Fruit fly (Drosophila melanogaster) whole organism: ENCODE measurements around the gene CG14606.

Experiments used
- Dll ChIP-seq: fragments of >200 bp; optimal IDR thresholded peaks from 2 replicates; lab custom pipeline; 2017
- EcR ChIP-seq, 2 experiments: fragments of >200 bp; optimal IDR thresholded peaks; 2 replicates each; lab custom pipeline; 2017; ENCODE audit warnings: missing biosample characterization in 2 of 2, missing genetic modification characterization in 2 of 2, missing genetic modification reagents in 2 of 2
- usp ChIP-seq: fragments of >200 bp; optimal IDR thresholded peaks from 2 replicates; lab custom pipeline; 2017; ENCODE audit warnings: missing biosample characterization, missing genetic modification characterization, mixed read lengths

dm6 chr3R:7259554-7259953 is 42.7 kb upstream of the CG14606 start:
- TF ChIP-seq EcR (GFP tag; optimal IDR thresholded peaks at IDR 0.05; lab: Kevin White, UChicago), result no peak
- TF ChIP-seq usp, result no peak
- TF ChIP-seq Dll (lab: Kevin White, UChicago), result no peak
